Worm (Caenorhabditis elegans): ENCODE data around the gene prk-2.

DNA sequence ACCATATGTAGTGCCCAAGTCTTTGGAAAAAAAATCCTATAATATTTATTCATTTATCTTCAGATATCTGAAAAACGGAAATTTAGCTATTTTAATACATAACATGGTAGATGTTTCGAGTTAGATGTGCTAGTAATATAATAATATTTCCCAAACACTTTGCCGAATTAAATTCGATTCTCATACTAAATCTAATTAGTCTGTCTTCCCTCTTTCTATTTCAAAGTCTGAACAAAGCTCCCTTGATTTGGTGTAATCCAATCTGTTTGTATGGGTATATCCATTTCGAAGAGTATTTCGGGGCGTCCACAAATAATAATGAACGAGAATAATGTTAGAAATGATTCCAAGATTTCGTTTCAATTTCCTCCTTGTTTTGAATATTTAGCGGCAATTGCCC, 44.4 kb upstream of the prk-2 start:
- TF ChIP-seq hnd-1 (tag; optimal IDR thresholded peaks at IDR 0.05) (no peak), ama-1 (optimal IDR thresholded peaks at IDR 0.05) (no peak), scrt-1 (GFP tag; IDR thresholded peaks at IDR 0.05) (no peak), tra-4 (tag; optimal IDR thresholded peaks at IDR 0.05) (no peak), flt-1 (GFP tag; IDR thresholded peaks at IDR 0.05) (no peak), tbx-37 (GFP tag; conservative IDR thresholded peaks at IDR 0.05) (no peak), hmg-4 (GFP tag; optimal IDR thresholded peaks at IDR 0.05) (no peak), ets-7 (tag; optimal IDR thresholded peaks at IDR 0.05) (no peak), aly-1 (tag; optimal IDR thresholded peaks at IDR 0.05) (no peak), ceh-13 (GFP tag; optimal IDR thresholded peaks at IDR 0.05) (no peak), B0310.2 (tag; optimal IDR thresholded peaks at IDR 0.05) (no peak), sea-1 (GFP tag; conservative IDR thresholded peaks at IDR 0.05) (no peak), hmbx-1 (tag; optimal IDR thresholded peaks at IDR 0.05) (no peak), F13C5.2 (tag; optimal IDR thresholded peaks at IDR 0.05) (no peak)

Measured in whole organism, early embryonic.